Fruit fly (Drosophila melanogaster) whole organism, embryonic: ENCODE results near the gene S-Lap4.
A peak's percentile ranks its signal among the peaks of the same experiment; 100 is the strongest.

ENCODE experiments used
- B-H1 ChIP-seq: fragments of 200-800 bp; sonication (Bioruptor generic); IDR thresholded peaks from 3 replicates; pipeline ENCODE4 v1.3.6; 2022; ENCODE audit warnings: missing biosample characterization, missing genetic modification characterization
- B-H2 ChIP-seq: fragments of 200-800 bp; sonication (Bioruptor generic); optimal IDR thresholded peaks from 2 replicates; lab custom pipeline; 2018; ENCODE audit warnings: missing biosample characterization, mild to moderate bottlenecking, missing genetic modification characterization
- CG11695 ChIP-seq: fragments of 200-800 bp; sonication (Bioruptor generic); IDR thresholded peaks from 3 replicates; pipeline ENCODE4 v1.3.6; 2022; ENCODE audit warnings: missing biosample characterization, missing genetic modification characterization
- CG15269 ChIP-seq: fragments of 200-800 bp; sonication (Bioruptor generic); optimal IDR thresholded peaks from 2 replicates; lab custom pipeline; 2018; ENCODE audit warnings: missing biosample characterization, mild to moderate bottlenecking, missing genetic modification characterization, moderate library complexity
- CG1602 ChIP-seq: fragments of 200-800 bp; sonication (Bioruptor generic); optimal IDR thresholded peaks from 3 replicates; lab custom pipeline; 2016; ENCODE audit warnings: missing biosample characterization, missing genetic modification characterization
- CG18599 ChIP-seq: fragments of 200-800 bp; sonication (Bioruptor generic); optimal IDR thresholded peaks from 3 replicates; lab custom pipeline; 2017; ENCODE audit warnings: missing biosample characterization, missing genetic modification characterization, mild to moderate bottlenecking, moderate library complexity, missing genetic modification reagents
- CG2199 ChIP-seq: fragments of 200-800 bp; sonication (Bioruptor generic); IDR thresholded peaks from 3 replicates; pipeline ENCODE4 v1.3.6; 2022; ENCODE audit warnings: missing biosample characterization, missing genetic modification characterization
- CG2678 ChIP-seq: fragments of 200-800 bp; sonication (Bioruptor generic); optimal IDR thresholded peaks from 3 replicates; lab custom pipeline; 2019; ENCODE audit warnings: missing biosample characterization, mild to moderate bottlenecking, missing genetic modification characterization, moderate library complexity
- CG31365 ChIP-seq: fragments of 200-800 bp; sonication (Bioruptor generic); optimal IDR thresholded peaks from 2 replicates; lab custom pipeline; 2018; ENCODE audit warnings: missing biosample characterization, mild to moderate bottlenecking, missing genetic modification characterization
- CG31388 ChIP-seq: fragments of 200-800 bp; sonication (Bioruptor generic); optimal IDR thresholded peaks from 2 replicates; lab custom pipeline; 2016; ENCODE audit warnings: missing biosample characterization, missing genetic modification characterization
- CG3281 ChIP-seq: fragments of 200-800 bp; sonication (Bioruptor generic); optimal IDR thresholded peaks from 3 replicates; lab custom pipeline; 2017; ENCODE audit warnings: missing biosample characterization, mild to moderate bottlenecking, missing genetic modification characterization
- CG3407 ChIP-seq: fragments of 200-800 bp; sonication (Bioruptor generic); optimal IDR thresholded peaks from 2 replicates; lab custom pipeline; 2018; ENCODE audit warnings: missing biosample characterization, mild to moderate bottlenecking, missing genetic modification characterization
- CG4404 ChIP-seq: fragments of 200-800 bp; sonication (Bioruptor generic); IDR thresholded peaks from 2 replicates; pipeline ENCODE4 v1.3.6; 2022; ENCODE audit warnings: missing biosample characterization, missing genetic modification characterization
- CG6175 ChIP-seq: fragments of 200-800 bp; sonication (Bioruptor generic); IDR thresholded peaks from 3 replicates; pipeline ENCODE4 v1.3.6; 2022; ENCODE audit warnings: missing biosample characterization, missing genetic modification characterization
- CG6272 ChIP-seq: fragments of 200-800 bp; sonication (Bioruptor generic); IDR thresholded peaks from 2 replicates; pipeline ENCODE4 v1.3.6; 2022; ENCODE audit warnings: missing biosample characterization, missing genetic modification characterization
- CG7928 ChIP-seq: fragments of 200-800 bp; sonication (Bioruptor generic); optimal IDR thresholded peaks from 2 replicates; lab custom pipeline; 2017; ENCODE audit warnings: missing biosample characterization, mild to moderate bottlenecking, missing genetic modification characterization
- CG8944 ChIP-seq: fragments of 200-800 bp; sonication (Bioruptor generic); optimal IDR thresholded peaks from 3 replicates; lab custom pipeline; 2016; ENCODE audit warnings: missing biosample characterization, missing genetic modification characterization
- CG9215 ChIP-seq: fragments of 200-800 bp; sonication (Bioruptor generic); IDR thresholded peaks from 2 replicates; pipeline ENCODE4 v1.3.6; 2022; ENCODE audit warnings: missing biosample characterization, missing genetic modification characterization
- CG9727 ChIP-seq: fragments of 200-800 bp; sonication (Bioruptor generic); optimal IDR thresholded peaks from 3 replicates; lab custom pipeline; 2017; ENCODE audit warnings: missing biosample characterization, mild to moderate bottlenecking, missing genetic modification characterization
- Dfd ChIP-seq, 2 experiments: fragments of >200 bp; optimal IDR thresholded peaks; 2 replicates each; lab custom pipeline; 2017; ENCODE audit warnings: missing biosample characterization in 2 of 2, missing genetic modification characterization in 2 of 2
- Ets65A ChIP-seq: fragments of 200-800 bp; sonication (Bioruptor generic); peaks from one replicate; lab custom pipeline; 2016; ENCODE audit warnings: missing biosample characterization, missing genetic modification characterization
- Fer3 ChIP-seq: fragments of 200-800 bp; sonication (Bioruptor generic); optimal IDR thresholded peaks from 2 replicates; lab custom pipeline; 2018; ENCODE audit warnings: missing biosample characterization, mild to moderate bottlenecking, missing genetic modification characterization, moderate library complexity
- GATAe ChIP-seq: fragments of 200-800 bp; sonication (Bioruptor generic); conservative IDR thresholded peaks from 2 replicates; pipeline ENCODE4 v1.3.6; 2022; ENCODE audit warnings: missing biosample characterization, missing genetic modification characterization
- Hr3 ChIP-seq: fragments of 200-800 bp; sonication (Bioruptor generic); optimal IDR thresholded peaks from 3 replicates; lab custom pipeline; 2016; ENCODE audit warnings: missing biosample characterization, missing genetic modification characterization
- PHDP ChIP-seq: fragments of 200-800 bp; sonication (Bioruptor generic); optimal IDR thresholded peaks from 3 replicates; lab custom pipeline; 2018; ENCODE audit warnings: missing biosample characterization, mild to moderate bottlenecking, missing genetic modification characterization, moderate library complexity
- Spps ChIP-seq: fragments of 200-800 bp; sonication (Bioruptor generic); optimal IDR thresholded peaks from 2 replicates; lab custom pipeline; 2018; ENCODE audit warnings: missing biosample characterization, mild to moderate bottlenecking, missing genetic modification characterization
- Xrp1 ChIP-seq: fragments of 200-800 bp; sonication (Bioruptor generic); IDR thresholded peaks from 2 replicates; pipeline ENCODE4 v1.3.6; 2022; ENCODE audit warnings: missing biosample characterization, missing genetic modification characterization
- ase ChIP-seq: fragments of 200-800 bp; sonication (Bioruptor generic); IDR thresholded peaks from 3 replicates; pipeline ENCODE4 v1.3.6; 2022; ENCODE audit warnings: missing biosample characterization, missing genetic modification characterization
- bab2 ChIP-seq: fragments of 200-800 bp; sonication (Bioruptor generic); optimal IDR thresholded peaks from 2 replicates; lab custom pipeline; 2016; ENCODE audit warnings: missing biosample characterization, missing genetic modification characterization
- cg ChIP-seq: fragments of 200-800 bp; sonication (Bioruptor generic); optimal IDR thresholded peaks from 3 replicates; lab custom pipeline; 2019; ENCODE audit warnings: missing biosample characterization, mild to moderate bottlenecking, missing genetic modification characterization, moderate library complexity
- exex ChIP-seq: fragments of 200-800 bp; sonication (Bioruptor generic); optimal IDR thresholded peaks from 4 replicates; lab custom pipeline; 2018; ENCODE audit warnings: missing biosample characterization, mild to moderate bottlenecking, missing genetic modification characterization, moderate library complexity
- eyg ChIP-seq: fragments of 200-800 bp; sonication (Bioruptor generic); optimal IDR thresholded peaks from 3 replicates; lab custom pipeline; 2016; ENCODE audit warnings: missing biosample characterization, missing genetic modification characterization
- fd64A ChIP-seq: fragments of 200-800 bp; sonication (Bioruptor generic); optimal IDR thresholded peaks from 3 replicates; lab custom pipeline; 2018; ENCODE audit warnings: missing biosample characterization, mild to moderate bottlenecking, missing genetic modification characterization
- fu2 ChIP-seq: fragments of 200-800 bp; sonication (Bioruptor generic); optimal IDR thresholded peaks from 2 replicates; lab custom pipeline; 2016; ENCODE audit warnings: missing biosample characterization, missing genetic modification characterization
- grau ChIP-seq: fragments of 200-800 bp; optimal IDR thresholded peaks from 3 replicates; lab custom pipeline; 2019; ENCODE audit warnings: missing biosample characterization, mild to moderate bottlenecking, missing genetic modification characterization, moderate library complexity
- ind ChIP-seq: fragments of 200-800 bp; sonication (Bioruptor generic); optimal IDR thresholded peaks from 3 replicates; lab custom pipeline; 2016; ENCODE audit warnings: missing biosample characterization, missing genetic modification characterization
- lab ChIP-seq: fragments of 200-800 bp; sonication (Bioruptor generic); optimal IDR thresholded peaks from 3 replicates; lab custom pipeline; 2017; ENCODE audit warnings: missing biosample characterization, missing genetic modification characterization, mild to moderate bottlenecking, moderate library complexity, missing genetic modification reagents
- nerfin-1 ChIP-seq: fragments of 200-800 bp; sonication (Bioruptor generic); optimal IDR thresholded peaks from 3 replicates; lab custom pipeline; 2019; ENCODE audit warnings: missing biosample characterization, mild to moderate bottlenecking, missing genetic modification characterization, moderate library complexity
- nerfin-2 ChIP-seq: fragments of 200-800 bp; sonication (Bioruptor generic); IDR thresholded peaks from 2 replicates; pipeline ENCODE4 v1.3.6; 2022; ENCODE audit warnings: missing biosample characterization, missing genetic modification characterization; ENCODE audit not compliant: partially characterized antibody
- pum ChIP-seq: fragments of 200-800 bp; sonication (Bioruptor generic); optimal IDR thresholded peaks from 2 replicates; lab custom pipeline; 2016; ENCODE audit warnings: missing biosample characterization, missing genetic modification characterization
- row ChIP-seq: fragments of 200-800 bp; sonication (Bioruptor generic); IDR thresholded peaks from 3 replicates; pipeline ENCODE4 v1.3.6; 2022; ENCODE audit warnings: missing biosample characterization, missing genetic modification characterization
- slou ChIP-seq: fragments of 200-800 bp; sonication (Bioruptor generic); optimal IDR thresholded peaks from 3 replicates; lab custom pipeline; 2016; ENCODE audit warnings: missing biosample characterization, missing genetic modification characterization
- stc ChIP-seq: fragments of 200-800 bp; sonication (Bioruptor generic); IDR thresholded peaks from 2 replicates; pipeline ENCODE4 v1.3.6; 2022; ENCODE audit warnings: missing biosample characterization, missing genetic modification characterization
- unpg ChIP-seq: fragments of 200-800 bp; sonication (Bioruptor generic); optimal IDR thresholded peaks from 3 replicates; lab custom pipeline; 2018; ENCODE audit warnings: missing biosample characterization, mild to moderate bottlenecking, missing genetic modification characterization, moderate library complexity
- vnd ChIP-seq: fragments of 200-800 bp; sonication (Bioruptor generic); IDR thresholded peaks from 3 replicates; pipeline ENCODE4 v1.3.6; 2022; ENCODE audit warnings: missing biosample characterization, missing genetic modification characterization; ENCODE audit not compliant: partially characterized antibody
- wor ChIP-seq: fragments of 200-800 bp; sonication (Bioruptor generic); IDR thresholded peaks from 2 replicates; pipeline ENCODE4 v1.3.6; 2022; ENCODE audit warnings: missing biosample characterization, missing genetic modification characterization
- yki ChIP-seq: fragments of >200 bp; optimal IDR thresholded peaks from 3 replicates; lab custom pipeline; 2018

Gene S-Lap4

dm6 chr3L:10515785-10516706, 25.4 kb downstream of the S-Lap4 start (continued):
- TF ChIP-seq vnd (GFP tag; lab: Robert Waterston, UW) (no peak), wor (GFP tag; lab: Robert Waterston, UW) (no peak), eyg (GFP tag; lab: Kevin White, UChicago) (no peak), nerfin-2 (0 out of 2 replicates have a peak, but pooled peaks have one; percentile 44), CG1602 (GFP tag; lab: Kevin White, UChicago) (no peak), exex (tag; lab: Kevin White, UChicago) (no peak), CG31388 (GFP tag; lab: Kevin White, UChicago) (no peak)
- TF ChIP-seq, all 482 proteins: peak for 176

DNA sequence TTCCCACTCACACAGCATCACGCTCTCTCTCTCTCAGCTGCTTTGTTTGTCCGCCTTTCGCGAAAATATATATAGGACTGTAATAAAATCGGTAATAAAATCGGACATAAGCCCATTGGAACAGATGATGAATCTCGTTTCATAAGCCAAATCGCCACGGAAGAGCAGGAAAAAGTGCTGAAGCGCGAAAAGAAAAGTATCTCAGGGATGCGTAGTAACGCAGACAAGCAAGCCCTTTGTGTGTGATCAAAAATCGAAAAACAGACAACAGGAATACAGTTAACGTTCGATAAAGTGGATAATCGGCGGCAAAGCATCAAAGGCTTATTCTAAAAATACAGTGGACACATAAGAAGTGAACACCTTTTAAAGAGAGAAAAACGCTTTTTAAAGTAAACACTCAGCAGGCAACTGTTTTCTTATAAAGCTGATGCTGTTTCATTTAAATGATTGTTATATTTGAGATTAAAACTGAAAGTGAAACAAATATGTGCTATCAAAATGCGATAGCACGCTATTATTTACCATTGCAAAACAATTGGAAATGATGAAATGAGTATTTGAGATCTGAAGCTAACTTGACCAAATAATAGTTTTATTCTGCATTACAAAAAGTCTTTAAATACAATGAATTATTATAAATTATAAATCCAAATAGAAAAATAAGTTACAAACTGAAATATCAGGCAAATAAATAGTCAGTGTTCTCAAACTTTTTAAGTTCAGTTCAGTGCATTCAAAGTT, 26.2 kb downstream of the S-Lap4 start:
- TF ChIP-seq CG3281 (GFP tag; lab: Kevin White, UChicago) (peak; percentile 15), nerfin-1 (tag; lab: Kevin White, UChicago) (no peak), CG31365 (tag; lab: Kevin White, UChicago) (no peak), CG11695 (GFP tag; lab: Robert Waterston, UW) (no peak), ind (GFP tag; lab: Kevin White, UChicago) (peak; percentile 8), CG4404 (no peak), CG15269 (no peak), CG6272 (GFP tag; lab: Robert Waterston, UW) (no peak), CG3407 (GFP tag; lab: Kevin White, UChicago) (no peak), CG2678 (tag; lab: Kevin White, UChicago) (peak; percentile 25), GATAe (GFP tag; lab: Robert Waterston, UW) (no peak), fu2 (GFP tag; lab: Kevin White, UChicago) (no peak), CG9727 (GFP tag; lab: Kevin White, UChicago) (peak; percentile 53), CG7928 (GFP tag; lab: Kevin White, UChicago) (no peak), Xrp1 (GFP tag; lab: Robert Waterston, UW) (0 out of 2 replicates have a peak, but pooled peaks have one; percentile 29), Hr3 (GFP tag; lab: Kevin White, UChicago) (no peak), CG6175 (no peak), grau (tag; lab: Kevin White, UChicago) (peak; percentile 87), PHDP (tag; lab: Kevin White, UChicago) (no peak), CG2199 (GFP tag; lab: Robert Waterston, UW) (peak; percentile 82; the same call in 2 of the 3 replicates), unpg (GFP tag; lab: Kevin White, UChicago) (no peak), CG8944 (GFP tag; lab: Kevin White, UChicago) (no peak), stc (GFP tag; lab: Robert Waterston, UW) (no peak), Dfd (GFP tag; optimal IDR thresholded peaks at IDR 0.05; lab: Kevin White, UChicago) (no peak), bab2 (GFP tag; lab: Kevin White, UChicago) (no peak), pum (GFP tag; lab: Kevin White, UChicago) (no peak), Fer3 (no peak), fd64A (no peak), CG18599 (GFP tag; lab: Kevin White, UChicago) (peak; percentile 6), Ets65A (GFP tag; lab: Kevin White, UChicago) (peak; percentile 87), Spps (tag; lab: Kevin White, UChicago) (no peak), cg (GFP tag; lab: Kevin White, UChicago) (peak; percentile 14), lab (no peak), yki (lab: Kevin White, UChicago) (no peak), slou (GFP tag; lab: Kevin White, UChicago) (no peak), B-H2 (GFP tag; lab: Kevin White, UChicago) (no peak), ase (GFP tag; lab: Robert Waterston, UW) (no peak), CG9215 (0 out of 2 replicates have a peak, but pooled peaks have one; percentile 17), B-H1 (GFP tag; lab: Robert Waterston, UW) (no peak), row (GFP tag; lab: Robert Waterston, UW) (peak; percentile 65)
